Fruit fly (Drosophila melanogaster): ENCODE results near the gene CG9018.

The CG9018 gene

DNA sequence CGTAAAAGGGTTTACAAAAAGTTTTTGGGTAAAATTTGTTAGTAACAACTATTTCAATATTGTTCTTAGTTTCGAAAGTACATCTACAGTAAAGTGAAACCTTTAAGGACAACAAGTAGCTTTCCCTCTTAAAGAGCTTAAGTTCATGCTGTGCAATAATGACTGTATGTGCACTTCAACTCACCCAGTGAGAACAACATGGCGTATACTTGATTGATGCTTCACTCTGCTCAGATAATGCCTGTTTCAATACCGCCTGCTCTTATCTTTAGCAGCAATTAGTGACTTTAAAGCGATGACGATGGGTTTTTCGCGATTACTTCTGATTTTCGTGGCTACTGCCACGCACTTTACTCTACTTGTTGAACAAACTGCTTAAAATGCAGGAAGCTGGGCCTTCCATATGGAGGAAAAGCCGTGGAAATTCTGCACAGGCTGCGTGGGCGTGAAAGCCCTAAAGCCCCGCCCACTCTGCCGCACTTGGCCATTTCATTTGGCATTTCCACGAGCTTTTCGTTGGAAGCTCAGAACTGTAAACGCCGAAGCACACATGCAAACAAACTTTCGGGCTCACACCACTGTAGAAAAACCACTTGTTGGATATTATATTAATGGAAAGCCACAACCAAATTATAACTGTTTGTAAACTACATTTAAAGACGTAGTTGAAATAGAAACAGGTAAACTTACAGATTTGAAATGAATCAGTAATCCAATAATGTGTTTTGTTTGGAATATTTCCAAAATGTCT lies 19.7 kb upstream of the CG9018 start:
- TF ChIP-seq Myc (optimal IDR thresholded peaks at IDR 0.05) (no peak), Sp1 (GFP tag; optimal IDR thresholded peaks at IDR 0.05) (no peak), sage (GFP tag; optimal IDR thresholded peaks at IDR 0.05) (no peak), Jra (GFP tag; optimal IDR thresholded peaks at IDR 0.05) (no peak), rgr (GFP tag; optimal IDR thresholded peaks at IDR 0.05) (no peak), CG9705 (GFP tag; optimal IDR thresholded peaks at IDR 0.05) (no peak), OdsH (GFP tag; optimal IDR thresholded peaks at IDR 0.05) (no peak), lola (GFP tag; optimal IDR thresholded peaks at IDR 0.05) (no peak), sv (GFP tag; optimal IDR thresholded peaks at IDR 0.05) (no peak), brk (GFP tag; optimal IDR thresholded peaks at IDR 0.05) (no peak), ey (GFP tag; optimal IDR thresholded peaks at IDR 0.05) (no peak), Abd-B (GFP tag; optimal IDR thresholded peaks at IDR 0.05) (no peak), tai (GFP tag; optimal IDR thresholded peaks at IDR 0.05) (no peak), dmrt93B (GFP tag; optimal IDR thresholded peaks at IDR 0.05) (no peak), CrebA (GFP tag; optimal IDR thresholded peaks at IDR 0.05; ENCODE audit: borderline replicate concordance) (no peak), jim (GFP tag; optimal IDR thresholded peaks at IDR 0.05) (no peak), dl (GFP tag; optimal IDR thresholded peaks at IDR 0.05; ENCODE audit: insufficient read depth in 1 of 2, partially characterized antibody in 2 of 2) (no peak), Rel (GFP tag; optimal IDR thresholded peaks at IDR 0.05) (no peak), Rel (tag; optimal IDR thresholded peaks at IDR 0.05) (no peak), woc (GFP tag; optimal IDR thresholded peaks at IDR 0.05) (no peak), Mio (GFP tag; optimal IDR thresholded peaks at IDR 0.05) (no peak)

DNA sequence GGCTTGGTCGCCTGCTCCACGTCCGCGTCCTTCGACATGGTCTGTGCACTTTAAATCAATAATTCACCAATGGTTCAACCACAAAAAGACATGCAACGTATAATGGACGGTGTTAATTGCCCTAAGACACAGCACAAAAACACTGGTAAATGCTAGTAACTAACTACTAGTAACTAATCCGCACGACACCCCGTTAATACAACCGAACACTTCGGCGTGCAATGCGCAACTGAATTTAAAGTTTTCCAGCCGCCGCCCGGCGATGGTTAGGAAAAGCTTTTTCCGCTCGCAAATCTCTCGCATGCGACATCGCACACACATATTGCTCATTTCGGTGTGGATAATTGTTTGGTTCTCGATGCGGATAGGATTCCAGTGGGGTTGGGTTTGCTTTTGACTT lies 18.9 kb upstream of the CG9018 start:
- TF ChIP-seq jim (GFP tag; optimal IDR thresholded peaks at IDR 0.05) (no peak), foxo (GFP tag; optimal IDR thresholded peaks at IDR 0.05) (no peak), usp (GFP tag; optimal IDR thresholded peaks at IDR 0.05) (no peak), psq (GFP tag; optimal IDR thresholded peaks at IDR 0.05) (no peak), OdsH (GFP tag; optimal IDR thresholded peaks at IDR 0.05) (no peak), Dfd (GFP tag; optimal IDR thresholded peaks at IDR 0.05) (no peak), br (GFP tag; optimal IDR thresholded peaks at IDR 0.05) (no peak), Hr83 (GFP tag; optimal IDR thresholded peaks at IDR 0.05; ENCODE audit: poor library complexity, severe bottlenecking) (no peak), dsf (GFP tag; optimal IDR thresholded peaks at IDR 0.05; ENCODE audit: borderline replicate concordance) (no peak), brk (GFP tag; optimal IDR thresholded peaks at IDR 0.05) (no peak), Hr78 (GFP tag; optimal IDR thresholded peaks at IDR 0.05) (no peak), Sp1 (GFP tag; optimal IDR thresholded peaks at IDR 0.05) (no peak), tai (GFP tag; optimal IDR thresholded peaks at IDR 0.05) (no peak), CG32264 (GFP tag; optimal IDR thresholded peaks at IDR 0.05) (no peak), Jra (GFP tag; optimal IDR thresholded peaks at IDR 0.05) (no peak), Dif (GFP tag; optimal IDR thresholded peaks at IDR 0.05; ENCODE audit: partially characterized antibody) (no peak), ey (GFP tag; optimal IDR thresholded peaks at IDR 0.05) (no peak), dmrt93B (GFP tag; optimal IDR thresholded peaks at IDR 0.05) (no peak), sv (GFP tag; optimal IDR thresholded peaks at IDR 0.05) (no peak), Mio (GFP tag; optimal IDR thresholded peaks at IDR 0.05) (no peak)

DNA sequence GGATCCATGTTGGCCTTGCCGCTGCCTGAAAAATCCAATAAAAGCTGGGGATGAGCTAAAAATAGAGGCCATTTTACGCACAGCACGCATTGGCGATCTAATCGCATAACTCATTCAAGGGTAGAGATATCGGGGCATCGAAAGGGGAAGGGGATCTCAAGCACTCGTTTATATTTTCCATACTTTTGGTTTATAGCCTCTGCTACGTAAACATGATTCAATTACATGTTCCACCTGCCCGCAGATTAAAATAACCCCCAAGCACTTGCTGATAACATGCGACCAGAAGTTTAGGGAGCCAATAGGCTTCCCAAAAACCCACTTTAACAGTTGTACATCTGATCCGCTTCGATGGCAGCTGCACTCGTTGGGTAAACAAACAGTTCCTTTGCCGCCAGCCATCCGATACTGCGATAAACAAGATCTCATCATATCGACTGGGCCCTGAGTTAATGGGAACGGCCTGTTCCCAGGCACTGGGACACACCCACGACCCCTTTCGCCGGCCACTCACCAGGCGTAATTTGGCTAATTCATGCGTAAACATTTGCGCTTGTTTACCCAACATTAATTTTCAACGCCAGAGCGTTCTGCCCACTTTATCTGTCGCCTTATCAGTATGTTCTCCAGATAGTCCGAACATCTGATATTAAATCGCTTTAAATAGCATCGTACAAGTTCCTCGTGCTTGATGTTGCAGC lies 17.2 kb upstream of the CG9018 start:
- TF ChIP-seq Hr83 (GFP tag; optimal IDR thresholded peaks at IDR 0.05; ENCODE audit: poor library complexity, severe bottlenecking) (peak; percentile 64), dl (GFP tag; optimal IDR thresholded peaks at IDR 0.05; ENCODE audit: insufficient read depth in 1 of 2, partially characterized antibody in 2 of 2) (no peak), psq (GFP tag; optimal IDR thresholded peaks at IDR 0.05) (no peak)

DNA sequence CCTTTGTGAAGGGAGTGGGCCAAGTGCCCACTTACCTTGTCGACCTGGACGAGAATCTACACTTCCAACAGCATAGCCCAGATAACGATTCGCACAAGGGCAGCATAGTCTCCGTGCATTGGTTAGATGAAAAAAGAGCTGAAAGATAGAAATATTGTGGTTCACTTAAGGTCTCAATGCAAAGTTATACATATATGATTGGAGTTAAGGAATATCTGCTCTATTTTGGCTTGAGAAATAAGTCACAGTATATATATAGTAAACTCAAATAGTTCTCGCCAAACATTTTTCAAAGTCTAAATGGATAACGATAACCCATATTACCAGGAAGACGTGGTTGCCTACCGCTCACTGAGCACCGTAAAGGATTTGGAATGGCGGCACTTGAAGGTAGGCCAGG lies 11.5 kb upstream of the CG9018 start, which contains the start of gene CG32305:
Gene CG32305 (plus strand): TSS at position 301 of the 400 bp plus-strand sequence.
- no peak for TF ChIP-seq dsf (GFP tag; optimal IDR thresholded peaks at IDR 0.05; ENCODE audit: borderline replicate concordance)
- TF ChIP-seq sage (GFP tag; optimal IDR thresholded peaks at IDR 0.05), result no peak
- no peak for TF ChIP-seq OdsH (GFP tag; optimal IDR thresholded peaks at IDR 0.05)
- TF ChIP-seq tai (GFP tag; optimal IDR thresholded peaks at IDR 0.05), result no peak
- no peak for TF ChIP-seq N (GFP tag; optimal IDR thresholded peaks at IDR 0.05)
- no peak for TF ChIP-seq Abd-B (GFP tag; optimal IDR thresholded peaks at IDR 0.05)
- TF ChIP-seq Mio (GFP tag; optimal IDR thresholded peaks at IDR 0.05), result no peak
- TF ChIP-seq fru (GFP tag; optimal IDR thresholded peaks at IDR 0.05), result no peak
- no peak for TF ChIP-seq dl (GFP tag; optimal IDR thresholded peaks at IDR 0.05; ENCODE audit: insufficient read depth in 1 of 2, partially characterized antibody in 2 of 2)
- no peak for TF ChIP-seq brk (GFP tag; optimal IDR thresholded peaks at IDR 0.05)
- no peak for TF ChIP-seq Vsx2 (GFP tag; optimal IDR thresholded peaks at IDR 0.05; ENCODE audit: partially characterized antibody)
- TF ChIP-seq h (GFP tag; optimal IDR thresholded peaks at IDR 0.05), result no peak

Measured in whole organism, wandering third instar larva.